Fruit fly (Drosophila melanogaster): Measurements from ENCODE around the gene CG31140.

Gene CG31140

dm6 chr3R:23986479-23986930 lies 23.5 kb downstream of the CG31140 start, which contains the start of the genes CG13603 and CG5902 (continued):
- TF ChIP-seq sna (GFP tag; IDR thresholded peaks at IDR 0.05; ENCODE audit: partially characterized antibody) (peak; percentile 65), HLHmδ (GFP tag; optimal IDR thresholded peaks at IDR 0.05) (no peak), CG10366 (GFP tag; IDR thresholded peaks at IDR 0.05) (peak; percentile 37), zen2 (GFP tag; IDR thresholded peaks at IDR 0.05; ENCODE audit: partially characterized antibody) (peak; percentile 77), pros (GFP tag; optimal IDR thresholded peaks at IDR 0.05) (no peak), otp (GFP tag; IDR thresholded peaks at IDR 0.05) (peak; percentile 50; the same call in 1 of the 3 replicates), CG17361 (GFP tag; IDR thresholded peaks at IDR 0.05) (no peak), CG12769 (tag; optimal IDR thresholded peaks at IDR 0.05) (no peak), Oaz (GFP tag; IDR thresholded peaks at IDR 0.05) (no peak), Ets97D (GFP tag; optimal IDR thresholded peaks at IDR 0.05) (peak; percentile 80), CG13287 (GFP tag; IDR thresholded peaks at IDR 0.05; ENCODE audit: partially characterized antibody) (peak; percentile 85), Lim3 (GFP tag; IDR thresholded peaks at IDR 0.05) (no peak), CG4820 (GFP tag; optimal IDR thresholded peaks at IDR 0.05) (peak; percentile 18), nerfin-1 (tag; optimal IDR thresholded peaks at IDR 0.05) (peak; percentile 99), trh (GFP tag; optimal IDR thresholded peaks at IDR 0.05) (no peak), crol (GFP tag; IDR thresholded peaks at IDR 0.05) (peak; percentile 97), gcm (GFP tag; optimal IDR thresholded peaks at IDR 0.05) (peak; percentile 36), CG2116 (GFP tag; optimal IDR thresholded peaks at IDR 0.05) (peak; percentile 98), CG9215 (GFP tag; IDR thresholded peaks at IDR 0.05) (0 out of 2 replicates have a peak, but pooled peaks have one; percentile 13), abd-A (tag; optimal IDR thresholded peaks at IDR 0.05) (no peak), nau (GFP tag; optimal IDR thresholded peaks at IDR 0.05) (no peak), CG10147 (GFP tag; optimal IDR thresholded peaks at IDR 0.05) (no peak), repo (GFP tag; optimal IDR thresholded peaks at IDR 0.05) (peak; percentile 67), CG30020 (tag; optimal IDR thresholded peaks at IDR 0.05) (peak; percentile 40), CG7928 (GFP tag; optimal IDR thresholded peaks at IDR 0.05) (no peak), CG17568 (GFP tag; optimal IDR thresholded peaks at IDR 0.05) (no peak), CG18262 (tag; optimal IDR thresholded peaks at IDR 0.05) (peak; percentile 16), CG10267 (tag; optimal IDR thresholded peaks at IDR 0.05) (peak; percentile 96), Fer1 (GFP tag; optimal IDR thresholded peaks at IDR 0.05) (no peak), CG11695 (GFP tag; IDR thresholded peaks at IDR 0.05) (no peak), CG11398 (GFP tag; optimal IDR thresholded peaks at IDR 0.05) (peak; percentile 59), Dp (GFP tag; optimal IDR thresholded peaks at IDR 0.05) (peak; percentile 24), rib (GFP tag; IDR thresholded peaks at IDR 0.05) (no peak), B-H2 (GFP tag; optimal IDR thresholded peaks at IDR 0.05) (no peak), dan (GFP tag; IDR thresholded peaks at IDR 0.05) (no peak), CG8944 (GFP tag; optimal IDR thresholded peaks at IDR 0.05) (peak; percentile 70), hth (optimal IDR thresholded peaks at IDR 0.05) (no peak), sens (GFP tag) (no peak), CG17612 (GFP tag; IDR thresholded peaks at IDR 0.05) (no peak), h (optimal IDR thresholded peaks at IDR 0.05) (no peak), Sox102F (GFP tag; optimal IDR thresholded peaks at IDR 0.05) (no peak), CG9609 (GFP tag; optimal IDR thresholded peaks at IDR 0.05) (peak; percentile 38), CG31365 (tag; optimal IDR thresholded peaks at IDR 0.05) (no peak), tna (GFP tag; IDR thresholded peaks at IDR 0.05; ENCODE audit: partially characterized antibody) (peak; percentile 55), Ets65A (GFP tag) (peak; percentile 92), CG4360 (GFP tag; IDR thresholded peaks at IDR 0.05) (peak; percentile 41; the same call in 1 of the 2 replicates), tll (GFP tag; optimal IDR thresholded peaks at IDR 0.05) (no peak), Max (GFP tag; optimal IDR thresholded peaks at IDR 0.05) (no peak), CG17802 (tag; optimal IDR thresholded peaks at IDR 0.05) (no peak), CG13894 (tag; optimal IDR thresholded peaks at IDR 0.05) (no peak), gce (GFP tag; IDR thresholded peaks at IDR 0.05) (0 out of 3 replicates have a peak, but pooled peaks have one; percentile 9)

Measured in whole organism, embryonic.